Fruit fly (Drosophila melanogaster) whole organism, larva: ENCODE results near the gene CG15739.
A peak's percentile ranks its signal among the peaks of the same experiment; 100 is the strongest.

Experiments
- noc ChIP-seq: fragments of 200-800 bp; sonication (Bioruptor generic); optimal IDR thresholded peaks from 3 replicates; lab custom pipeline; 2019; ENCODE audit warnings: missing biosample characterization, mild to moderate bottlenecking, missing genetic modification characterization, moderate library complexity

CG15739 gene

dm6 chrX:11872517-11872916, 602 bp upstream of the CG15739 start, which contains the start of gene BORCS5:
TSS of gene BORCS5 (minus strand) at chrX:11872779.
- TF ChIP-seq noc (tag; lab: Kevin White, UChicago) = no peak

- TF ChIP-seq noc (tag; lab: Kevin White, UChicago) = peak; percentile 40
These were observed 2.2 kb downstream of the CG15739 start for dm6 chrX:11875146-11875830.

dm6 chrX:11877165-11877564, 4.0 kb downstream of the CG15739 start, which contains the start of gene CG10352:
TSS of gene CG10352 (minus strand) at chrX:11877168.
- no peak for TF ChIP-seq noc (tag; lab: Kevin White, UChicago)

- no peak for TF ChIP-seq noc (tag; lab: Kevin White, UChicago)
These were observed 8.6 kb downstream of the CG15739 start for dm6 chrX:11881686-11882085.

dm6 chrX:11882447-11882846, 9.3 kb downstream of the CG15739 start:
- TF ChIP-seq noc (tag; lab: Kevin White, UChicago) = no peak

- TF ChIP-seq noc (tag; lab: Kevin White, UChicago) = no peak
These were observed 11.0 kb downstream of the CG15739 start for dm6 chrX:11884134-11884533.

- peak; percentile 64 for TF ChIP-seq noc (tag; lab: Kevin White, UChicago)
These were observed 12.2 kb downstream of the CG15739 start for dm6 chrX:11885356-11885755.

- peak; percentile 32 for TF ChIP-seq noc (tag; lab: Kevin White, UChicago)
These were observed 13.9 kb downstream of the CG15739 start, which contains the start of the genes CG10353 and SelG for dm6 chrX:11886976-11887375. TSS of gene CG10353 (minus strand) at chrX:11887162. TSS of gene SelG (plus strand) at chrX:11887284.

dm6 chrX:11888142-11888541, 15.0 kb downstream of the CG15739 start, which contains the start of gene CG1840:
TSS of gene CG1840 (plus strand) at chrX:11888352.
- no peak for TF ChIP-seq noc (tag; lab: Kevin White, UChicago)

- no peak for TF ChIP-seq noc (tag; lab: Kevin White, UChicago)
These were observed 18.6 kb downstream of the CG15739 start, which contains the start of gene sicily for dm6 chrX:11891682-11892179. TSS of gene sicily (plus strand) at chrX:11891732.

- no peak for TF ChIP-seq noc (tag; lab: Kevin White, UChicago)
These were observed 20.5 kb downstream of the CG15739 start, which contains the start of gene wisp for dm6 chrX:11893643-11894042. TSS of gene wisp (plus strand) at chrX:11893943.

dm6 chrX:11894198-11894597, 21.1 kb downstream of the CG15739 start:
- no peak for TF ChIP-seq noc (tag; lab: Kevin White, UChicago)

- no peak for TF ChIP-seq noc (tag; lab: Kevin White, UChicago)
These were observed 22.0 kb downstream of the CG15739 start for dm6 chrX:11895141-11895540.

- no peak for TF ChIP-seq noc (tag; lab: Kevin White, UChicago)
These were observed 32.0 kb downstream of the CG15739 start, which contains the start of gene Upf1 for dm6 chrX:11905144-11905543. TSS of gene Upf1 (minus strand) at chrX:11905371.

dm6 chrX:11906818-11907281, 33.7 kb downstream of the CG15739 start, which contains the start of gene CG43156:
TSS of gene CG43156 (minus strand) at chrX:11906868.
- TF ChIP-seq noc (tag; lab: Kevin White, UChicago) = no peak

dm6 chrX:11913581-11913980, 40.5 kb downstream of the CG15739 start:
- TF ChIP-seq noc (tag; lab: Kevin White, UChicago) = no peak
